Fruit fly (Drosophila melanogaster): ENCODE data around the gene gammaSnap2.

The gammaSnap2 gene

DNA sequence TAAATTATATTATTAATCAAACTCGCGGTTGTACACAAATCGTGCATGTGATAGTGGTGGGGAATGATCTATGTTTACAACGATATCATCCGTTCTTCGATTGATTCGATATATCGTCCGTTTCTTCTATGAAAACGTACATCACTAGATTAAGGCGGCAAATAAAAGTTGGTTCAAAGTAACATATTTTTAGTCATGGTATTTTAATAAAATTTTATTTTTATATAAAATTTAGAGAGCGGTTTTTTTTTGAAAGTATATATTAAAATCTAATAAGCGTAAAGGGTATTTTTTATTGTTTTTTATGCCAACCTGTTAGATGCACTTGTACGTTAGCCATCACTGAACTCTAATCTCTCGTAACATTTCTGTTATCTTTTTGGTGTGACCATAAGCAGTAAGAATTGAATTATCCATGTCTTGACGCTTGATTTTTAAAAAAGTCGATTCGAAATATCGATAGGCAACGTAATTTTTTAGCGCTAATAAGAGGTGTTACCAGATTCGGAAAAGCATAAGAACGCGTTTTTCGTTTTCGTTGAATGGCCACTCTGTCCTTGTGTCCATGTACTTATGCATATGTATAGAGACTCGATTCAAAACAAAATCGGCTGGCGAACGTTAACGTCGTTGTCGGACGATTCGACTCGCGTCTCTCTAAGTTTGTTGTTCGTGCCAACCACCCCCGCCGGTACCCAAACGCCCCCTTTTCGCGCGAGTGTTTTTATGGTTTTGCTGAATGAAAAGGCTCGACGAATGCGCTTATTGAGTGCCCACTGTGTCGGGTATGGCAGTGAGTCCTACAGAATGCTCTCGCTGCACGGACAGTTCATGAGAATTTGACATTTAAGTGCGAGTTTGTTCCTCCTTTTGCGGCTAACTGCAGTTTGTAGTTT lies 23.2 kb upstream of the gammaSnap2 start, which contains the start of the genes TAF1B and Invadolysin (continued):
- TF ChIP-seq CG13296 (GFP tag; optimal IDR thresholded peaks at IDR 0.05), result peak; percentile 44
- TF ChIP-seq crp (GFP tag; optimal IDR thresholded peaks at IDR 0.05), result peak in 1 of 2 experiments; percentile 6
- peak; percentile 72 for TF ChIP-seq abd-A (tag; optimal IDR thresholded peaks at IDR 0.05)
- peak; percentile 57 for TF ChIP-seq CG8290 (GFP tag; optimal IDR thresholded peaks at IDR 0.05)
- peak in 1 of 2 experiments; percentile 76 for TF ChIP-seq CG8290 (tag; optimal IDR thresholded peaks at IDR 0.05)
- TF ChIP-seq CG3407 (GFP tag; optimal IDR thresholded peaks at IDR 0.05), result no peak
- TF ChIP-seq jigr1 (GFP tag; IDR thresholded peaks at IDR 0.05), result no peak
- peak; percentile 64 for TF ChIP-seq corto (GFP tag; optimal IDR thresholded peaks at IDR 0.05)
- TF ChIP-seq sd (tag; optimal IDR thresholded peaks at IDR 0.05), result no peak
- peak; percentile 18 for TF ChIP-seq CG10462 (GFP tag; optimal IDR thresholded peaks at IDR 0.05)
- TF ChIP-seq mam (GFP tag; optimal IDR thresholded peaks at IDR 0.05), result peak; percentile 53
- TF ChIP-seq CHES-1-like (GFP tag; optimal IDR thresholded peaks at IDR 0.05), result no peak
- TF ChIP-seq CG34224 (GFP tag; IDR thresholded peaks at IDR 0.05; ENCODE audit: partially characterized antibody), result peak; percentile 91
- TF ChIP-seq bowl (GFP tag; IDR thresholded peaks at IDR 0.05), result no peak
- no peak for TF ChIP-seq CG7786 (GFP tag; optimal IDR thresholded peaks at IDR 0.05)
- TF ChIP-seq CG16813 (GFP tag; IDR thresholded peaks at IDR 0.05; ENCODE audit: partially characterized antibody), result peak; percentile 91
- peak; percentile 45 for TF ChIP-seq CG6254 (GFP tag; optimal IDR thresholded peaks at IDR 0.05)
- TF ChIP-seq Lpt (GFP tag; optimal IDR thresholded peaks at IDR 0.05), result no peak
- no peak for TF ChIP-seq al (GFP tag; IDR thresholded peaks at IDR 0.05)
- no peak for TF ChIP-seq sc (optimal IDR thresholded peaks at IDR 0.05)
- TF ChIP-seq sc (GFP tag; optimal IDR thresholded peaks at IDR 0.05), result no peak
- no peak for TF ChIP-seq odd (GFP tag; optimal IDR thresholded peaks at IDR 0.05)
- peak; percentile 1 for TF ChIP-seq org-1 (GFP tag; optimal IDR thresholded peaks at IDR 0.05)
- TF ChIP-seq gt (GFP tag; IDR thresholded peaks at IDR 0.05), result no peak
- TF ChIP-seq CG10267 (tag; optimal IDR thresholded peaks at IDR 0.05), result peak; percentile 92
- TF ChIP-seq luna (GFP tag; optimal IDR thresholded peaks at IDR 0.05), result no peak
- TF ChIP-seq Dbx (GFP tag; IDR thresholded peaks at IDR 0.05), result peak; percentile 25; the same call in 1 of the 3 replicates
- peak; percentile 94 for TF ChIP-seq inv (GFP tag; IDR thresholded peaks at IDR 0.05; ENCODE audit: partially characterized antibody)
- TF ChIP-seq Doc2 (GFP tag; IDR thresholded peaks at IDR 0.05), result no peak
- TF ChIP-seq kay (GFP tag; optimal IDR thresholded peaks at IDR 0.05), result peak; percentile 2
- TF ChIP-seq Rx (GFP tag; IDR thresholded peaks at IDR 0.05), result no peak
- peak; percentile 66; the same call in 1 of the 2 replicates for TF ChIP-seq rib (GFP tag; IDR thresholded peaks at IDR 0.05)
- peak; percentile 7 to 55 for TF ChIP-seq dpn (GFP tag; optimal IDR thresholded peaks at IDR 0.05)
- TF ChIP-seq CG6765 (GFP tag; optimal IDR thresholded peaks at IDR 0.05), result peak; percentile 61
- TF ChIP-seq Nf-YC (tag; optimal IDR thresholded peaks at IDR 0.05), result peak; percentile 24
- no peak for TF ChIP-seq CG10274 (GFP tag; optimal IDR thresholded peaks at IDR 0.05)
- peak; percentile 21 for TF ChIP-seq Dip3 (GFP tag; optimal IDR thresholded peaks at IDR 0.05)
- TF ChIP-seq CG5180 (GFP tag; optimal IDR thresholded peaks at IDR 0.05), result no peak
- TF ChIP-seq croc (GFP tag; conservative IDR thresholded peaks at IDR 0.05), result no peak
- TF ChIP-seq ham (GFP tag; IDR thresholded peaks at IDR 0.05), result no peak
- no peak for TF ChIP-seq tup (GFP tag; optimal IDR thresholded peaks at IDR 0.05)
- no peak for TF ChIP-seq CG6175 (GFP tag; IDR thresholded peaks at IDR 0.05)
- TF ChIP-seq Hand (GFP tag; optimal IDR thresholded peaks at IDR 0.05), result peak; percentile 57
- peak; percentile 69 for TF ChIP-seq nmo (GFP tag; optimal IDR thresholded peaks at IDR 0.05)
- peak; percentile 37 for TF ChIP-seq Mes4 (GFP tag; optimal IDR thresholded peaks at IDR 0.05)
- TF ChIP-seq CrebB (tag; optimal IDR thresholded peaks at IDR 0.05), result peak; percentile 32
- TF ChIP-seq Dip2 (GFP tag; IDR thresholded peaks at IDR 0.05), result no peak
- TF ChIP-seq tx (GFP tag; optimal IDR thresholded peaks at IDR 0.05), result no peak
- TF ChIP-seq ranshi (GFP tag; IDR thresholded peaks at IDR 0.05), result peak; percentile 37; the same call in 1 of the 2 replicates
- peak; percentile 87 for TF ChIP-seq Ets65A (GFP tag)

All from whole organism, embryonic.